Worm (Caenorhabditis elegans) whole organism, early embryonic: ENCODE measurements around the gene Y75B12B.10.
"Not testable (repeated sequence)": the region's sequence is repeated elsewhere in the genome, so short reads cannot be mapped to it uniquely, and the experiment has no call there.

Source experiments
- B0310.2 ChIP-seq: sonication (generic microtip); optimal IDR thresholded peaks from 2 replicates; lab custom pipeline; 2016; ENCODE audit warnings: mild to moderate bottlenecking, missing genetic modification characterization, missing compliant biosample characterization
- F13C5.2 ChIP-seq: sonication (generic microtip); optimal IDR thresholded peaks from 2 replicates; lab custom pipeline; 2017; ENCODE audit warnings: mild to moderate bottlenecking, missing genetic modification characterization, inconsistent platforms, missing compliant biosample characterization
- aly-1 ChIP-seq: sonication (generic microtip); optimal IDR thresholded peaks from 2 replicates; lab custom pipeline; 2016; ENCODE audit warnings: missing genetic modification characterization, missing compliant biosample characterization
- ama-1 ChIP-seq: fragments of 150-350 bp; optimal IDR thresholded peaks from 2 replicates; lab custom pipeline; 2014
- ceh-13 ChIP-seq: fragments of 200-800 bp; sonication (Bioruptor generic); optimal IDR thresholded peaks from 2 replicates; lab custom pipeline; 2018; ENCODE audit warnings: mild to moderate bottlenecking, missing genetic modification characterization, missing compliant biosample characterization
- ets-7 ChIP-seq: sonication (generic microtip); optimal IDR thresholded peaks from 2 replicates; lab custom pipeline; 2016; ENCODE audit warnings: missing genotype, missing genetic modification characterization, missing compliant biosample characterization
- flt-1 ChIP-seq: fragments of 200-800 bp; sonication (Bioruptor generic); IDR thresholded peaks from 2 replicates; pipeline ENCODE4 v1.3.6; 2022; ENCODE audit warnings: missing genetic modification characterization, missing compliant biosample characterization
- hmbx-1 ChIP-seq: sonication (generic microtip); optimal IDR thresholded peaks from 2 replicates; lab custom pipeline; 2016; ENCODE audit warnings: mild to moderate bottlenecking, missing genetic modification characterization, missing compliant biosample characterization
- hmg-4 ChIP-seq: fragments of 200-800 bp; sonication (Bioruptor generic); optimal IDR thresholded peaks from 2 replicates; lab custom pipeline; 2018; ENCODE audit warnings: mild to moderate bottlenecking, missing genetic modification characterization, missing compliant biosample characterization
- hnd-1 ChIP-seq: sonication (generic microtip); optimal IDR thresholded peaks from 2 replicates; lab custom pipeline; 2016; ENCODE audit warnings: missing genetic modification characterization, missing compliant biosample characterization
- pes-1 ChIP-seq: fragments of 200-800 bp; sonication (Bioruptor generic); IDR thresholded peaks from 2 replicates; pipeline ENCODE4 v1.3.6; 2022; ENCODE audit warnings: missing genetic modification reagents, missing genetic modification characterization, missing compliant biosample characterization
- scrt-1 ChIP-seq: fragments of 200-800 bp; sonication (Bioruptor generic); IDR thresholded peaks from 2 replicates; pipeline ENCODE4 v1.3.6; 2022; ENCODE audit warnings: missing genetic modification characterization, missing compliant biosample characterization
- sea-1 ChIP-seq: fragments of 200-800 bp; sonication (Bioruptor generic); conservative IDR thresholded peaks from 2 replicates; pipeline ENCODE4 v1.3.6; 2022; ENCODE audit warnings: missing genetic modification characterization, missing compliant biosample characterization
- tbx-11 ChIP-seq: fragments of 200-800 bp; sonication (Bioruptor generic); IDR thresholded peaks from 2 replicates; pipeline ENCODE4 v1.3.6; 2022; ENCODE audit warnings: missing genetic modification characterization, missing compliant biosample characterization
- tbx-37 ChIP-seq: fragments of 200-800 bp; sonication (Bioruptor generic); conservative IDR thresholded peaks from 2 replicates; pipeline ENCODE4 v1.3.6; 2022; ENCODE audit warnings: missing genetic modification reagents, missing genetic modification characterization, missing compliant biosample characterization

The Y75B12B.10 gene

ce11 chrV:15244456-15244855, 44.6 kb downstream of the Y75B12B.10 start, which contains the start of gene kin-30:
TSS of gene kin-30 (plus strand) at chrV:15244756.
- TF ChIP-seq aly-1 (no peak), ets-7 (tag; lab: Kevin White, UChicago) (no peak), B0310.2 (no peak), pes-1 (GFP tag; lab: Robert Waterston, UW) (no peak), ceh-13 (GFP tag; lab: Kevin White, UChicago) (no peak), hmbx-1 (tag; lab: Kevin White, UChicago) (no peak), ama-1 (lab: Kevin White, UChicago) (no peak), sea-1 (GFP tag; lab: Robert Waterston, UW) (no peak), flt-1 (GFP tag; lab: Robert Waterston, UW) (no peak), hnd-1 (tag; lab: Kevin White, UChicago) (no peak), hmg-4 (GFP tag; lab: Kevin White, UChicago) (no peak), tbx-37 (no peak), scrt-1 (GFP tag; lab: Robert Waterston, UW) (no peak), F13C5.2 (tag; lab: Kevin White, UChicago) (no peak)

- TF ChIP-seq ceh-13 (GFP tag; lab: Kevin White, UChicago); tbx-11 (GFP tag; lab: Robert Waterston, UW); aly-1: not testable (repeated sequence)
Measured at ce11 chrV:15250304-15250703, 50.4 kb downstream of the Y75B12B.10 start, which contains the start of gene srd-28. TSS of gene srd-28 (plus strand) at chrV:15250604.
